Worm (Caenorhabditis elegans) whole organism, young adult: ENCODE results near the gene C29A12.6.

ENCODE experiments used
- B0261.1 ChIP-seq: sonication (generic microtip); optimal IDR thresholded peaks from 2 replicates; lab custom pipeline; 2016; ENCODE audit warnings: mild to moderate bottlenecking, missing genetic modification characterization, moderate library complexity, missing compliant biosample characterization
- Y53F4B.3 ChIP-seq: fragments of 200-800 bp; sonication (Bioruptor generic); IDR thresholded peaks from 2 replicates; pipeline ENCODE4 v1.3.6; 2022; ENCODE audit warnings: missing genetic modification reagents, missing genetic modification characterization, missing compliant biosample characterization
- efl-1 ChIP-seq: fragments of 150-350 bp; optimal IDR thresholded peaks from 2 replicates; lab custom pipeline; 2014; ENCODE audit warnings: missing biosample characterization, missing genetic modification reagents, missing genetic modification characterization
- mcd-1 ChIP-seq: fragments of 200-800 bp; sonication (Bioruptor generic); IDR thresholded peaks from 2 replicates; pipeline ENCODE4 v1.3.6; 2022; ENCODE audit warnings: missing genetic modification reagents, missing genetic modification characterization, missing compliant biosample characterization
- unc-62 ChIP-seq: fragments of 150-350 bp; optimal IDR thresholded peaks from 2 replicates; lab custom pipeline; 2014; ENCODE audit warnings: missing biosample characterization, missing genetic modification reagents, missing genetic modification characterization

DNA sequence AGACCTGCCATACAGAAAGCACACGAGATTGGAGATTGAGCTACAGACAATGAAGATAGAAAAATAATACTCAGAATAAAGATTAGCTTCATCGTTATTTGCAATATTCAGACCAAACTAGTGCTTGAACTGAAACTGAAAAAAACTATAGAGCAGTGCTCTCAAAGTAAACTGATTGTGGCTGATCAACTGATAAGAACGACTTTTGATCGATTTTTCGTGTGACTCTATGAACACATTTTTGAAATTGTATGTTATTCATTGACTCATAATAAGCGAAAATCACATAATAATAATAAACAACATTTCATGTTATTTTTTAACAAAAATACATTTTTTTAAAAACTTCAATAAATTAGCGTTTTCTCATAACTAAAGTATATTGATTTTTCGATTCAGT lies 54.1 kb downstream of the C29A12.6 start, which contains the start of gene spp-16:
- TF ChIP-seq B0261.1 (tag; lab: Kevin White, UChicago) (no peak), efl-1 (GFP tag; lab: Kevin White, UChicago) (no peak), Y53F4B.3 (GFP tag; lab: Robert Waterston, UW) (no peak), mcd-1 (GFP tag; lab: Robert Waterston, UW) (no peak), unc-62 (GFP tag; lab: Kevin White, UChicago) (no peak)
